Worm (Caenorhabditis elegans) whole organism, early embryonic: ENCODE measurements around the gene grd-8.

Experiments
- F13C5.2 ChIP-seq: sonication (generic microtip); optimal IDR thresholded peaks from 2 replicates; lab custom pipeline; 2017; ENCODE audit warnings: mild to moderate bottlenecking, missing genetic modification characterization, inconsistent platforms, missing compliant biosample characterization
- ama-1 ChIP-seq: fragments of 150-350 bp; optimal IDR thresholded peaks from 2 replicates; lab custom pipeline; 2014
- flt-1 ChIP-seq: fragments of 200-800 bp; sonication (Bioruptor generic); IDR thresholded peaks from 2 replicates; pipeline ENCODE4 v1.3.6; 2022; ENCODE audit warnings: missing genetic modification characterization, missing compliant biosample characterization
- hmbx-1 ChIP-seq: sonication (generic microtip); optimal IDR thresholded peaks from 2 replicates; lab custom pipeline; 2016; ENCODE audit warnings: mild to moderate bottlenecking, missing genetic modification characterization, missing compliant biosample characterization
- tbx-11 ChIP-seq: fragments of 200-800 bp; sonication (Bioruptor generic); IDR thresholded peaks from 2 replicates; pipeline ENCODE4 v1.3.6; 2022; ENCODE audit warnings: missing genetic modification characterization, missing compliant biosample characterization
- tbx-37 ChIP-seq: fragments of 200-800 bp; sonication (Bioruptor generic); conservative IDR thresholded peaks from 2 replicates; pipeline ENCODE4 v1.3.6; 2022; ENCODE audit warnings: missing genetic modification reagents, missing genetic modification characterization, missing compliant biosample characterization

DNA sequence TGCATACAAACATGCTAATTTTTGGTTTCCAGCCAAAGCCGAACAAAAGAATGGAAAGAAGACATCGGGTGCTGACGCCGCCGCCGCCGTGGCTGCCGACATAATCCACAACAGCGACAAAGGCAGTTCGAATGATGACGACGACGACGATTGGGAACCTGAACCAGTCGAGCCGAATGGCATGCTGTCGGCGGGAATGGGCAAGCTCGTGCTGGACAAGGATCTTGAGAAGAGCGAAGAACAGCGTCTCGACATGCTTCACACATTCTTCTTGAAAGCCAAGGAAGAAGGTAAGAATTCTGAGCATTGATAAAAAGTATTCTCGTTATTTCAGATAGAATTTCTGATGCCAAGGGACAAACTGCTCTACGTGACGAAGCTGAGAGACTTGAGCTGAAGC lies 14.3 kb downstream of the grd-8 start:
- TF ChIP-seq tbx-37 (GFP tag; lab: Robert Waterston, UW) (no peak), F13C5.2 (tag; lab: Kevin White, UChicago) (no peak), ama-1 (lab: Kevin White, UChicago) (no peak), hmbx-1 (tag; lab: Kevin White, UChicago) (no peak), flt-1 (GFP tag; lab: Robert Waterston, UW) (no peak), tbx-11 (GFP tag; lab: Robert Waterston, UW) (no peak)
